Fruit fly (Drosophila melanogaster) whole organism, prepupa: ENCODE data around the gene aub.
A peak's percentile ranks its signal among the peaks of the same experiment; 100 is the strongest.

Experiments used
- Blimp-1 ChIP-seq: fragments of 200-800 bp; sonication (Bioruptor generic); optimal IDR thresholded peaks from 3 replicates; lab custom pipeline; 2017; ENCODE audit warnings: missing biosample characterization, missing genetic modification characterization, mild to moderate bottlenecking, moderate library complexity, missing genetic modification reagents
- CG10631 ChIP-seq: fragments of 200-800 bp; sonication (Bioruptor generic); optimal IDR thresholded peaks from 2 replicates; lab custom pipeline; 2016; ENCODE audit warnings: missing biosample characterization, missing genetic modification characterization
- CG10669 ChIP-seq: fragments of 200-800 bp; sonication (Bioruptor generic); optimal IDR thresholded peaks from 3 replicates; lab custom pipeline; 2018; ENCODE audit warnings: missing biosample characterization, mild to moderate bottlenecking, missing genetic modification characterization, moderate library complexity
- CG11294 ChIP-seq: fragments of 200-800 bp; sonication (Bioruptor generic); IDR thresholded peaks from 2 replicates; pipeline ENCODE4 v1.3.6; 2022; ENCODE audit warnings: missing biosample characterization, missing genetic modification characterization
- CG11902 ChIP-seq: fragments of 200-800 bp; sonication (Bioruptor generic); optimal IDR thresholded peaks from 3 replicates; lab custom pipeline; 2016; ENCODE audit warnings: missing biosample characterization, missing genetic modification characterization
- CG15336 ChIP-seq: fragments of 200-800 bp; sonication (Bioruptor generic); IDR thresholded peaks from 2 replicates; pipeline ENCODE4 v1.3.6; 2022; ENCODE audit warnings: missing biosample characterization, missing genetic modification characterization
- CG1621 ChIP-seq: fragments of 200-800 bp; sonication (Bioruptor generic); optimal IDR thresholded peaks from 3 replicates; lab custom pipeline; 2018; ENCODE audit warnings: missing biosample characterization, mild to moderate bottlenecking, missing genetic modification characterization
- CG3032 ChIP-seq: fragments of 200-800 bp; optimal IDR thresholded peaks from 2 replicates; lab custom pipeline; 2019; ENCODE audit warnings: missing biosample characterization, mild to moderate bottlenecking, missing genetic modification characterization, moderate library complexity
- CG31627 ChIP-seq: fragments of 200-800 bp; sonication (Bioruptor generic); optimal IDR thresholded peaks from 3 replicates; lab custom pipeline; 2016; ENCODE audit warnings: missing biosample characterization, missing genetic modification characterization
- CG32006 ChIP-seq: fragments of 200-800 bp; sonication (Bioruptor generic); optimal IDR thresholded peaks from 3 replicates; lab custom pipeline; 2017; ENCODE audit warnings: missing biosample characterization, mild to moderate bottlenecking, missing genetic modification characterization
- CG6276 ChIP-seq: fragments of 200-800 bp; sonication (Bioruptor generic); optimal IDR thresholded peaks from 2 replicates; lab custom pipeline; 2017; ENCODE audit warnings: missing biosample characterization, mild to moderate bottlenecking, missing genetic modification characterization
- CG6792 ChIP-seq: fragments of 200-800 bp; sonication (Bioruptor generic); optimal IDR thresholded peaks from 3 replicates; lab custom pipeline; 2016; ENCODE audit warnings: missing biosample characterization, missing genetic modification characterization
- CG7368 ChIP-seq: fragments of 200-800 bp; sonication (Bioruptor generic); optimal IDR thresholded peaks from 3 replicates; lab custom pipeline; 2016; ENCODE audit warnings: missing biosample characterization, missing genetic modification characterization
- CG8119 ChIP-seq: fragments of 200-800 bp; sonication (Bioruptor generic); IDR thresholded peaks from 3 replicates; pipeline ENCODE4 v1.3.6; 2022; ENCODE audit warnings: missing biosample characterization, missing genetic modification characterization
- CG8319 ChIP-seq: fragments of 200-800 bp; sonication (Bioruptor generic); optimal IDR thresholded peaks from 3 replicates; lab custom pipeline; 2016; ENCODE audit warnings: missing biosample characterization, missing genetic modification characterization
- CG8632 ChIP-seq: fragments of 200-800 bp; sonication (Bioruptor generic); optimal IDR thresholded peaks from 3 replicates; lab custom pipeline; 2016; ENCODE audit warnings: missing biosample characterization, missing genetic modification characterization
- Eip75B ChIP-seq: fragments of 200-800 bp; sonication (Bioruptor generic); optimal IDR thresholded peaks from 3 replicates; lab custom pipeline; 2016; ENCODE audit warnings: missing biosample characterization, missing genetic modification characterization
- Eip78C ChIP-seq: fragments of 200-800 bp; sonication (Bioruptor generic); peaks from one replicate; lab custom pipeline; 2016; ENCODE audit warnings: missing biosample characterization, missing genetic modification characterization
- Ets21C ChIP-seq: fragments of 200-800 bp; sonication (Bioruptor generic); optimal IDR thresholded peaks from 3 replicates; lab custom pipeline; 2016; ENCODE audit warnings: missing biosample characterization, missing genetic modification characterization
- Gug ChIP-seq: fragments of 200-800 bp; sonication (Bioruptor generic); IDR thresholded peaks from 2 replicates; pipeline ENCODE4 v1.3.6; 2022; ENCODE audit warnings: missing biosample characterization, missing genetic modification characterization
- Hr39 ChIP-seq: fragments of 200-800 bp; sonication (Bioruptor generic); optimal IDR thresholded peaks from 2 replicates; lab custom pipeline; 2016; ENCODE audit warnings: missing biosample characterization, missing genetic modification characterization
- Hr4 ChIP-seq: fragments of 200-800 bp; sonication (Bioruptor generic); optimal IDR thresholded peaks from 3 replicates; lab custom pipeline; 2016; ENCODE audit warnings: missing biosample characterization, missing genetic modification characterization
- Lpt ChIP-seq: fragments of 200-800 bp; sonication (Bioruptor generic); optimal IDR thresholded peaks from 3 replicates; lab custom pipeline; 2016; ENCODE audit warnings: missing biosample characterization, missing genetic modification characterization
- Met ChIP-seq: fragments of 200-800 bp; sonication (Bioruptor generic); optimal IDR thresholded peaks from 3 replicates; lab custom pipeline; 2016; ENCODE audit warnings: missing biosample characterization, missing genetic modification characterization
- Sox14 ChIP-seq: fragments of 200-800 bp; sonication (Bioruptor generic); optimal IDR thresholded peaks from 3 replicates; lab custom pipeline; 2016; ENCODE audit warnings: missing biosample characterization, missing genetic modification characterization
- Sox15 ChIP-seq: fragments of 200-800 bp; sonication (Bioruptor generic); optimal IDR thresholded peaks from 3 replicates; lab custom pipeline; 2016; ENCODE audit warnings: missing biosample characterization, missing genetic modification characterization
- acj6 ChIP-seq: fragments of 200-800 bp; sonication (Bioruptor generic); optimal IDR thresholded peaks from 3 replicates; lab custom pipeline; 2016; ENCODE audit warnings: missing biosample characterization, missing genetic modification characterization
- cyc ChIP-seq: fragments of 200-800 bp; sonication (Bioruptor generic); optimal IDR thresholded peaks from 3 replicates; lab custom pipeline; 2016; ENCODE audit warnings: missing biosample characterization, missing genetic modification characterization
- dsx ChIP-seq: fragments of 200-800 bp; optimal IDR thresholded peaks from 3 replicates; lab custom pipeline; 2019; ENCODE audit warnings: missing biosample characterization, mild to moderate bottlenecking, missing genetic modification characterization, moderate library complexity; ENCODE audit not compliant: poor library complexity, severe bottlenecking
- eg ChIP-seq: fragments of 200-800 bp; sonication (Bioruptor generic); IDR thresholded peaks from 3 replicates; pipeline ENCODE4 v1.3.6; 2022; ENCODE audit warnings: missing biosample characterization, missing genetic modification characterization
- esn ChIP-seq: fragments of 200-800 bp; sonication (Bioruptor generic); optimal IDR thresholded peaks from 2 replicates; lab custom pipeline; 2016; ENCODE audit warnings: missing biosample characterization, mild to moderate bottlenecking, missing genetic modification characterization, moderate library complexity
- fd59A ChIP-seq: fragments of 200-800 bp; sonication (Bioruptor generic); optimal IDR thresholded peaks from 2 replicates; lab custom pipeline; 2017; ENCODE audit warnings: missing biosample characterization, mild to moderate bottlenecking, missing genetic modification characterization, missing genetic modification reagents
- fd85E ChIP-seq: fragments of 200-800 bp; sonication (Bioruptor generic); optimal IDR thresholded peaks from 3 replicates; lab custom pipeline; 2016; ENCODE audit warnings: missing biosample characterization, missing genetic modification characterization
- fkh ChIP-seq: fragments of 200-800 bp; sonication (Bioruptor generic); optimal IDR thresholded peaks from 3 replicates; lab custom pipeline; 2017; ENCODE audit warnings: missing biosample characterization, mild to moderate bottlenecking, missing genetic modification characterization, moderate library complexity
- lz ChIP-seq: fragments of 200-800 bp; sonication (Bioruptor generic); optimal IDR thresholded peaks from 3 replicates; lab custom pipeline; 2016; ENCODE audit warnings: missing biosample characterization, missing genetic modification characterization
- pdm3 ChIP-seq: fragments of 200-800 bp; sonication (Bioruptor generic); optimal IDR thresholded peaks from 3 replicates; lab custom pipeline; 2016; ENCODE audit warnings: missing biosample characterization, missing genetic modification characterization
- salr ChIP-seq, 2 experiments: fragments of 200-800 bp; sonication (Bioruptor generic); optimal IDR thresholded peaks; 3 replicates each; lab custom pipeline; 2016 to 2018; ENCODE audit warnings: missing biosample characterization in 2 of 2, missing genetic modification characterization in 2 of 2, mild to moderate bottlenecking in 1 of 2
- ss ChIP-seq, 2 experiments: fragments of 200-800 bp; sonication (Bioruptor generic); optimal IDR thresholded peaks; 2 replicates in 1 of 2; 3 replicates in 1 of 2; lab custom pipeline; 2017 to 2018; ENCODE audit warnings: mild to moderate bottlenecking in 2 of 2, missing biosample characterization in 2 of 2, missing genetic modification characterization in 2 of 2, moderate library complexity in 1 of 2
- svp ChIP-seq: fragments of 200-800 bp; sonication (Bioruptor generic); peaks from one replicate; lab custom pipeline; 2016; ENCODE audit warnings: missing biosample characterization, missing genetic modification characterization
- topi ChIP-seq: fragments of 200-800 bp; sonication (Bioruptor generic); optimal IDR thresholded peaks from 3 replicates; lab custom pipeline; 2016; ENCODE audit warnings: missing biosample characterization, missing genetic modification characterization
- vri ChIP-seq: fragments of 200-800 bp; sonication (Bioruptor generic); optimal IDR thresholded peaks from 3 replicates; lab custom pipeline; 2016; ENCODE audit warnings: missing biosample characterization, mild to moderate bottlenecking, missing genetic modification characterization

The aub gene

DNA sequence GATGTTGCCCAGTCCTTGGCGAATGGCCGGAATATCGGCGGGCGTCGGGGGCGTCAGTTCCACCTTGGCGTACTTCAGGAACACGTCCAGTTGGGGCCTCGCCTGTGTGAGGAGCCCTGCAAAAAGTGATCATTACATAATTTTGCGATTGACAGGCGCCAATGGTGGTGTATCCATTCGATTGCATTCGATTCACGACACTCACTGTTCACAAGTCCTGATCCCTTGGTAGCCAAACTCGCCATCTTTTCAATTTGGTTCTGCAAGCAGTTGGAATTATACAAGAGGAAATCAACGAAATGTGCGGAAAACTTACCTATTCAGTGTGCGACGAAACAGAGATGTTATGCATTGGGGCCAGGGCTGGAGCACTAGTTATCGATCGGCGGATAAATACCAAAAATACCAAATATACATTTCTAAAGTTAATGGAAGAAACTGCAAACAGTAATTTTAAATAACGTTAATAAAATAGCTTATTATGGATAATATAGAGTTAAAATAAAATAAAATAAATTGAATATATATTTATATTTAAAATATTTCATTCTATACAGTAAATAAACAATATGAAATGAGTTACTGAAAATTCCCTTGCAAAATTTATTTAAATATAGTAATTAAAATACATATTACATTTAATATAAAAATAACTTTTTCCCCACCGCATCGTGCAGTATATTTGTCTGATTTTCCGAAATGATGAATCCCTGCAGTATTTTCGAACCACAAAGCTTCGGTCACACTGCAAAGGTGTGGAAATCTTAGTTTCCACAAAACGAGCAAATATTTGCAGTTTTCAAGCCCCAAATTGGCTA lies 25.0 kb downstream of the aub start, which contains the start of the genes ATPsynG and SCAR:
ATPsynG (minus strand) TSS at position 354 of the 818 bp plus-strand sequence.
SCAR (plus strand) TSS at position 727 of the 818 bp plus-strand sequence.
- TF ChIP-seq Eip78C (GFP tag; lab: Kevin White, UChicago) (peak; percentile 34), vri (peak; percentile 78), CG1621 (tag; lab: Kevin White, UChicago) (no peak), pdm3 (GFP tag; lab: Kevin White, UChicago) (no peak)

DNA sequence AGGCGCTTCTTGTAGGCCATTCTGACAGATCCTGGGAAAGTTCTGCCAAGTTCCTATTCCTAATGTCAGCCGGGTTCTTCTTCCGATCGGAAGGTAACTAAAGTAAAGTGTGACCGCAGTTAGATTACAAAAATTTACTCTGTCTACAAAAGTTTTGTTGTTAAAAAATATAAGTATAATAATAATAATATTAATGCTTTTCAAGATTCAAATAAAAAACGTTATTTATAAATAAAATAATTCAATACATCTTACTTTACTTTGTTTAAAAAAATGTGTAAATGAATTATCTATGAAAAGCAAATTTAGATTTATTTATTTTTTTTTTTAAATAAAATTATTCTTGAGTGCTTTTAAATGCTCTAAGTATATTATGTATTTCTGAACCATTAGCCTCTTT lies 26.1 kb downstream of the aub start, which contains the start of gene abo:
abo (minus strand) TSS at position 101 of the 400 bp plus-strand sequence.
- no peak for TF ChIP-seq fd85E
- no peak for TF ChIP-seq CG31627 (GFP tag; lab: Kevin White, UChicago)
- TF ChIP-seq CG6276 (GFP tag; lab: Kevin White, UChicago): no peak
- TF ChIP-seq, all 60 proteins: peak for 0

dm6 chr2L:10974638-10975037 lies 26.6 kb downstream of the aub start:
- no peak for TF ChIP-seq CG10669 (GFP tag; lab: Kevin White, UChicago)
- no peak for TF ChIP-seq Eip75B (GFP tag; lab: Kevin White, UChicago)
- no peak for TF ChIP-seq CG6792 (GFP tag; lab: Kevin White, UChicago)
- no peak for TF ChIP-seq CG8319
- TF ChIP-seq Met (GFP tag; lab: Kevin White, UChicago): no peak
- no peak for TF ChIP-seq lz (GFP tag; lab: Kevin White, UChicago)
- TF ChIP-seq fkh (GFP tag; lab: Kevin White, UChicago): no peak
- TF ChIP-seq Blimp-1 (GFP tag; lab: Kevin White, UChicago): no peak
- no peak for TF ChIP-seq Ets21C (GFP tag; lab: Kevin White, UChicago)
- no peak for TF ChIP-seq eg (GFP tag; lab: Robert Waterston, UW)
- no peak for TF ChIP-seq Gug (GFP tag; lab: Robert Waterston, UW)
- TF ChIP-seq CG3032 (tag; lab: Kevin White, UChicago): no peak
- TF ChIP-seq fd59A: no peak
- no peak for TF ChIP-seq CG8632 (GFP tag; lab: Kevin White, UChicago)
- TF ChIP-seq CG31627 (GFP tag; lab: Kevin White, UChicago): no peak
- TF ChIP-seq acj6 (GFP tag; lab: Kevin White, UChicago): no peak
- no peak for TF ChIP-seq dsx

- TF ChIP-seq ss (GFP tag; optimal IDR thresholded peaks at IDR 0.05; lab: Kevin White, UChicago) (no peak), svp (peak; percentile 85), cyc (GFP tag; lab: Kevin White, UChicago) (peak; percentile 16), CG31627 (GFP tag; lab: Kevin White, UChicago) (peak; percentile 25), acj6 (GFP tag; lab: Kevin White, UChicago) (no peak), CG15336 (no peak), vri (peak; percentile 30), Eip78C (GFP tag; lab: Kevin White, UChicago) (peak; percentile 67), topi (GFP tag; lab: Kevin White, UChicago) (peak; percentile 17), CG3032 (tag; lab: Kevin White, UChicago) (no peak), lz (GFP tag; lab: Kevin White, UChicago) (peak; percentile 29), esn (GFP tag; lab: Kevin White, UChicago) (peak; percentile 35), CG32006 (GFP tag; lab: Kevin White, UChicago) (no peak), CG11294 (GFP tag; lab: Robert Waterston, UW) (no peak)
- TF ChIP-seq, all 60 proteins: peak for 8
These were observed 29.1 kb downstream of the aub start, which contains the start of gene CG16743 for dm6 chr2L:10972224-10972623. CG16743 (plus strand) TSS chr2L:10972280.

DNA sequence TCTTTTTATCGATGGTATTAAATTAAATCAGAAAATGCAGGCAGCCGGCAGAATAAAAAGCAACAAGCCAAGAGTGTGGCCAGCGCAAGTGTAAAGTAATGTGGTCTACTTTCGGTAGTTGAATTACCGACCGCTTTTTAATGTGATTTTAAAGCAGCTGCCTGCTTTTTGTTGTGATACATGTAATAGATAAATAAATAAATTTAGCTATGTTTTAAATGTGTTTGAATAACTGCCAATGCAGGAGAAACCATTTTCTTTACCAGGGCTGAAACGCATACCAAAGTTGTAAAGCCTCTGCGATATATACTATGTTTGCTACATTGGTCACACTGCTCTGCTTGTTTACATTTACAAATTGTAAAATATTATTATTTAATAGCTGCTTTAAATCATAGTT lies 31.1 kb downstream of the aub start, which contains the start of the genes Tmem214 and YL-1:
Tmem214 (minus strand) TSS at position 142 of the 400 bp plus-strand sequence.
YL-1 (plus strand) TSS at position 310 of the 400 bp plus-strand sequence.
- TF ChIP-seq acj6 (GFP tag; lab: Kevin White, UChicago): no peak
- TF ChIP-seq Eip78C (GFP tag; lab: Kevin White, UChicago): peak; percentile 75
- TF ChIP-seq salr (GFP tag; optimal IDR thresholded peaks at IDR 0.05; lab: Kevin White, UChicago): no peak
- no peak for TF ChIP-seq Hr39 (GFP tag; lab: Kevin White, UChicago)
- no peak for TF ChIP-seq CG8119 (GFP tag; lab: Robert Waterston, UW)
- no peak for TF ChIP-seq Gug (GFP tag; lab: Robert Waterston, UW)
- TF ChIP-seq CG3032 (tag; lab: Kevin White, UChicago): peak; percentile 7
- TF ChIP-seq CG1621 (tag; lab: Kevin White, UChicago): no peak
- TF ChIP-seq fd85E: no peak
- TF ChIP-seq Hr4: no peak
- no peak for TF ChIP-seq CG7368
- no peak for TF ChIP-seq CG11902 (GFP tag; lab: Kevin White, UChicago)
- TF ChIP-seq esn (GFP tag; lab: Kevin White, UChicago): peak; percentile 3
- TF ChIP-seq CG10669 (GFP tag; lab: Kevin White, UChicago): no peak
- TF ChIP-seq Lpt: no peak
- TF ChIP-seq Sox15 (GFP tag; lab: Kevin White, UChicago): no peak
- TF ChIP-seq CG10631: no peak
- no peak for TF ChIP-seq dsx
- TF ChIP-seq Sox14 (GFP tag; lab: Kevin White, UChicago): peak; percentile 14
